Worm (Caenorhabditis elegans) whole organism, L1 larva: ENCODE results near the gene ssp-33.

Experiments
- elt-3 ChIP-seq, 6 experiments: fragments of 150-350 bp in 1 of 6; sonication (generic microtip); optimal IDR thresholded peaks; 2 replicates each; lab custom pipeline; 2017 to 2018; ENCODE audit warnings: missing biosample characterization in 6 of 6, missing genetic modification characterization in 6 of 6, inconsistent platforms in 1 of 6
- nhr-237 ChIP-seq: fragments of 150-350 bp; optimal IDR thresholded peaks from 2 replicates; lab custom pipeline; 2014; ENCODE audit warnings: missing biosample characterization, missing genetic modification characterization

ce11 chrV:14726596-14726995 lies 15.4 kb downstream of the ssp-33 start, which contains the start of gene Y50E8A.1:
- no peak for TF ChIP-seq nhr-237 (tag; lab: Kevin White, UChicago)
- TF ChIP-seq elt-3 (tag; optimal IDR thresholded peaks at IDR 0.05; lab: Kevin White, UChicago) = no peak
